Worm (Caenorhabditis elegans) whole organism, dauer: ENCODE results near the gene tbc-20.

ENCODE experiments used
- unc-62 ChIP-seq: sonication (generic microtip); optimal IDR thresholded peaks from 2 replicates; lab custom pipeline; 2017; ENCODE audit warnings: missing biosample characterization, missing genetic modification reagents, missing genetic modification characterization

Gene tbc-20

ce11 chrII:14798047-14798522 lies at the start of gene tbc-20:
Gene tbc-20 (plus strand): TSS chrII:14798472.
- no peak for TF ChIP-seq unc-62 (GFP tag; lab: Kevin White, UChicago)

ce11 chrII:14752187-14752959 lies 45.9 kb upstream of the tbc-20 start, which contains the start of gene smg-9:
Gene smg-9 (minus strand): TSS chrII:14752849.
- TF ChIP-seq unc-62 (GFP tag; lab: Kevin White, UChicago) = no peak

- TF ChIP-seq unc-62 (GFP tag; lab: Kevin White, UChicago) = no peak
These were observed 45.0 kb upstream of the tbc-20 start for ce11 chrII:14753246-14753645.

- no peak for TF ChIP-seq unc-62 (GFP tag; lab: Kevin White, UChicago)
These were observed 44.2 kb upstream of the tbc-20 start, which contains the start of the genes tac-1 and Y54E2A.4 for ce11 chrII:14753858-14754750. Gene tac-1 (minus strand): TSS chrII:14753877. Gene Y54E2A.4 (plus strand): TSS chrII:14754622.

ce11 chrII:14757711-14758110 lies 40.6 kb upstream of the tbc-20 start, which contains the start of gene Y54E2A.5:
Gene Y54E2A.5 (minus strand): TSS chrII:14757811.
- TF ChIP-seq unc-62 (GFP tag; lab: Kevin White, UChicago) = no peak

ce11 chrII:14768804-14769203 lies 29.5 kb upstream of the tbc-20 start:
- no peak for TF ChIP-seq unc-62 (GFP tag; lab: Kevin White, UChicago)

- TF ChIP-seq unc-62 (GFP tag; lab: Kevin White, UChicago) = no peak
These were observed 27.2 kb upstream of the tbc-20 start for ce11 chrII:14771096-14771495.

- TF ChIP-seq unc-62 (GFP tag; lab: Kevin White, UChicago) = no peak
These were observed 26.2 kb upstream of the tbc-20 start for ce11 chrII:14772113-14772512.

ce11 chrII:14772956-14773788 lies 25.1 kb upstream of the tbc-20 start, which contains the start of gene Y54E2A.7:
Gene Y54E2A.7 (minus strand): TSS chrII:14773006.
- no peak for TF ChIP-seq unc-62 (GFP tag; lab: Kevin White, UChicago)

- no peak for TF ChIP-seq unc-62 (GFP tag; lab: Kevin White, UChicago)
These were observed 20.2 kb upstream of the tbc-20 start, which contains the start of gene Y54E2A.8 for ce11 chrII:14778092-14778491. Gene Y54E2A.8 (plus strand): TSS chrII:14778345.

ce11 chrII:14779851-14780250 lies 18.4 kb upstream of the tbc-20 start:
- TF ChIP-seq unc-62 (GFP tag; lab: Kevin White, UChicago) = no peak

ce11 chrII:14785906-14786305 lies 12.4 kb upstream of the tbc-20 start, which contains the start of gene Y54E2A.9:
Gene Y54E2A.9 (minus strand): TSS chrII:14786006.
- TF ChIP-seq unc-62 (GFP tag; lab: Kevin White, UChicago) = no peak

ce11 chrII:14790751-14791150 lies 7.5 kb upstream of the tbc-20 start, which contains the start of gene Y54E2A.10:
Gene Y54E2A.10 (plus strand): TSS chrII:14791051.
- TF ChIP-seq unc-62 (GFP tag; lab: Kevin White, UChicago) = no peak

- TF ChIP-seq unc-62 (GFP tag; lab: Kevin White, UChicago) = no peak
These were observed 5.8 kb upstream of the tbc-20 start for ce11 chrII:14792470-14792869.
